Fruit fly (Drosophila melanogaster) whole organism, embryonic: ENCODE measurements around the gene CG15643.

Source experiments
- ATbp ChIP-seq: fragments of 200-800 bp; sonication (Bioruptor generic); optimal IDR thresholded peaks from 2 replicates; lab custom pipeline; 2017; ENCODE audit warnings: missing biosample characterization, mild to moderate bottlenecking, missing genetic modification characterization, missing genetic modification reagents
- Abd-B ChIP-seq: fragments of 200-800 bp; sonication (Bioruptor generic); optimal IDR thresholded peaks from 2 replicates; lab custom pipeline; 2018; ENCODE audit warnings: missing biosample characterization, mild to moderate bottlenecking, missing genetic modification characterization, moderate library complexity
- Bdp1 ChIP-seq: fragments of 200-800 bp; sonication (Bioruptor generic); optimal IDR thresholded peaks from 3 replicates; lab custom pipeline; 2016; ENCODE audit warnings: missing biosample characterization, missing genetic modification characterization
- CG10543 ChIP-seq: fragments of 200-800 bp; sonication (Bioruptor generic); optimal IDR thresholded peaks from 3 replicates; lab custom pipeline; 2017; ENCODE audit warnings: missing biosample characterization, mild to moderate bottlenecking, missing genetic modification characterization, moderate library complexity
- CG11093 ChIP-seq: fragments of 200-800 bp; sonication (Bioruptor generic); IDR thresholded peaks from 3 replicates; pipeline ENCODE4 v1.3.6; 2022; ENCODE audit warnings: missing biosample characterization, missing genetic modification characterization
- CG11696 ChIP-seq: fragments of 200-800 bp; sonication (Bioruptor generic); IDR thresholded peaks from 2 replicates; pipeline ENCODE4 v1.3.6; 2022; ENCODE audit warnings: missing biosample characterization, missing genetic modification characterization
- CG12104 ChIP-seq: fragments of 200-800 bp; sonication (Bioruptor generic); optimal IDR thresholded peaks from 3 replicates; lab custom pipeline; 2016; ENCODE audit warnings: missing biosample characterization, missing genetic modification characterization
- CG13894 ChIP-seq: fragments of 200-800 bp; sonication (Bioruptor generic); optimal IDR thresholded peaks from 3 replicates; lab custom pipeline; 2018; ENCODE audit warnings: missing biosample characterization, mild to moderate bottlenecking, missing genetic modification characterization, moderate library complexity
- CG15514 ChIP-seq: fragments of 200-800 bp; sonication (Bioruptor generic); optimal IDR thresholded peaks from 3 replicates; lab custom pipeline; 2017; ENCODE audit warnings: missing biosample characterization, missing genetic modification characterization, mild to moderate bottlenecking, moderate library complexity, missing genetic modification reagents
- CG15601 ChIP-seq: fragments of 200-800 bp; sonication (Bioruptor generic); optimal IDR thresholded peaks from 3 replicates; lab custom pipeline; 2019; ENCODE audit warnings: missing biosample characterization, mild to moderate bottlenecking, missing genetic modification characterization, moderate library complexity
- CG17385 ChIP-seq: fragments of 200-800 bp; sonication (Bioruptor generic); optimal IDR thresholded peaks from 3 replicates; lab custom pipeline; 2018; ENCODE audit warnings: missing biosample characterization, mild to moderate bottlenecking, missing genetic modification characterization
- CG17829 ChIP-seq: fragments of 200-800 bp; optimal IDR thresholded peaks from 2 replicates; lab custom pipeline; 2019; ENCODE audit warnings: missing biosample characterization, mild to moderate bottlenecking, missing genetic modification characterization, moderate library complexity
- CG30403 ChIP-seq: fragments of 200-800 bp; sonication (Bioruptor generic); optimal IDR thresholded peaks from 3 replicates; lab custom pipeline; 2016; ENCODE audit warnings: missing biosample characterization, missing genetic modification characterization
- CG3065 ChIP-seq: fragments of 200-800 bp; sonication (Bioruptor generic); optimal IDR thresholded peaks from 2 replicates; lab custom pipeline; 2016; ENCODE audit warnings: missing biosample characterization, missing genetic modification characterization
- CG31441 ChIP-seq: fragments of 200-800 bp; sonication (Bioruptor generic); IDR thresholded peaks from 2 replicates; pipeline ENCODE4 v1.3.6; 2022; ENCODE audit warnings: missing biosample characterization, missing genetic modification characterization
- CG32772 ChIP-seq: fragments of 200-800 bp; sonication (Bioruptor generic); IDR thresholded peaks from 2 replicates; pipeline ENCODE4 v1.3.6; 2022; ENCODE audit warnings: missing biosample characterization, missing genetic modification characterization
- CG34376 ChIP-seq: fragments of 200-800 bp; sonication (Bioruptor generic); optimal IDR thresholded peaks from 2 replicates; lab custom pipeline; 2018; ENCODE audit warnings: missing biosample characterization, mild to moderate bottlenecking, missing genetic modification characterization
- CG3838 ChIP-seq: fragments of 200-800 bp; sonication (Bioruptor generic); optimal IDR thresholded peaks from 3 replicates; lab custom pipeline; 2016; ENCODE audit warnings: missing biosample characterization, missing genetic modification characterization
- CG3995 ChIP-seq: fragments of 200-800 bp; sonication (Bioruptor generic); optimal IDR thresholded peaks from 3 replicates; lab custom pipeline; 2016; ENCODE audit warnings: missing biosample characterization, missing genetic modification characterization
- CG4820 ChIP-seq: fragments of 200-800 bp; sonication (Bioruptor generic); optimal IDR thresholded peaks from 3 replicates; lab custom pipeline; 2016; ENCODE audit warnings: missing biosample characterization, missing genetic modification characterization
- CG8089 ChIP-seq: fragments of 200-800 bp; sonication (Bioruptor generic); optimal IDR thresholded peaks from 3 replicates; lab custom pipeline; 2016; ENCODE audit warnings: missing biosample characterization, missing genetic modification characterization
- CG8924 ChIP-seq: fragments of 200-800 bp; optimal IDR thresholded peaks from 3 replicates; lab custom pipeline; 2019; ENCODE audit warnings: missing biosample characterization, mild to moderate bottlenecking, missing genetic modification characterization, moderate library complexity
- CG9797 ChIP-seq: fragments of 200-800 bp; sonication (Bioruptor generic); optimal IDR thresholded peaks from 3 replicates; lab custom pipeline; 2018; ENCODE audit warnings: missing biosample characterization, mild to moderate bottlenecking, missing genetic modification characterization
- Dek ChIP-seq: fragments of 200-800 bp; sonication (Bioruptor generic); optimal IDR thresholded peaks from 3 replicates; lab custom pipeline; 2019; ENCODE audit warnings: missing biosample characterization, mild to moderate bottlenecking, missing genetic modification characterization, moderate library complexity
- Doc2 ChIP-seq: fragments of 200-800 bp; sonication (Bioruptor generic); IDR thresholded peaks from 2 replicates; pipeline ENCODE4 v1.3.6; 2022; ENCODE audit warnings: missing biosample characterization, missing genetic modification characterization
- Elba2 ChIP-seq: fragments of 200-800 bp; sonication (Bioruptor generic); optimal IDR thresholded peaks from 3 replicates; lab custom pipeline; 2016; ENCODE audit warnings: missing biosample characterization, missing genetic modification characterization
- HLHmδ ChIP-seq: fragments of 200-800 bp; sonication (Bioruptor generic); optimal IDR thresholded peaks from 2 replicates; lab custom pipeline; 2018; ENCODE audit warnings: missing biosample characterization, mild to moderate bottlenecking, missing genetic modification characterization, moderate library complexity
- HmgD ChIP-seq: fragments of 200-800 bp; sonication (Bioruptor generic); optimal IDR thresholded peaks from 3 replicates; lab custom pipeline; 2016; ENCODE audit warnings: missing biosample characterization, missing genetic modification characterization
- Hmr ChIP-seq: fragments of 200-800 bp; sonication (Bioruptor generic); optimal IDR thresholded peaks from 3 replicates; lab custom pipeline; 2017; ENCODE audit warnings: mild to moderate bottlenecking, missing biosample characterization, missing genetic modification reagents, missing genetic modification characterization
- MTF-1 ChIP-seq: fragments of 200-800 bp; sonication (Bioruptor generic); optimal IDR thresholded peaks from 2 replicates; lab custom pipeline; 2018; ENCODE audit warnings: missing biosample characterization, mild to moderate bottlenecking, missing genetic modification characterization, borderline replicate concordance
- Six4 ChIP-seq: fragments of 200-800 bp; sonication (Bioruptor generic); optimal IDR thresholded peaks from 2 replicates; lab custom pipeline; 2016; ENCODE audit warnings: missing biosample characterization, missing genetic modification characterization
- YL-1 ChIP-seq: fragments of 200-800 bp; sonication (Bioruptor generic); optimal IDR thresholded peaks from 3 replicates; lab custom pipeline; 2017; ENCODE audit warnings: missing biosample characterization, mild to moderate bottlenecking, missing genetic modification characterization
- ato ChIP-seq: fragments of 200-800 bp; sonication (Bioruptor generic); IDR thresholded peaks from 2 replicates; pipeline ENCODE4 v1.3.6; 2022; ENCODE audit warnings: missing biosample characterization, missing genetic modification characterization; ENCODE audit not compliant: partially characterized antibody
- btn ChIP-seq: fragments of 200-800 bp; sonication (Bioruptor generic); optimal IDR thresholded peaks from 2 replicates; lab custom pipeline; 2016; ENCODE audit warnings: missing biosample characterization, missing genetic modification characterization
- cas ChIP-seq: fragments of 200-800 bp; sonication (Bioruptor generic); IDR thresholded peaks from 2 replicates; pipeline ENCODE4 v1.3.6; 2022; ENCODE audit warnings: missing biosample characterization, missing genetic modification characterization
- cato ChIP-seq: fragments of 200-800 bp; sonication (Bioruptor generic); optimal IDR thresholded peaks from 2 replicates; lab custom pipeline; 2016; ENCODE audit warnings: missing biosample characterization, missing genetic modification characterization, borderline replicate concordance
- eyg ChIP-seq: fragments of 200-800 bp; sonication (Bioruptor generic); optimal IDR thresholded peaks from 3 replicates; lab custom pipeline; 2016; ENCODE audit warnings: missing biosample characterization, missing genetic modification characterization
- gcm ChIP-seq: fragments of 200-800 bp; sonication (Bioruptor generic); optimal IDR thresholded peaks from 2 replicates; lab custom pipeline; 2019; ENCODE audit warnings: missing biosample characterization, mild to moderate bottlenecking, missing genetic modification characterization, moderate library complexity
- hth ChIP-seq: fragments of >200 bp; optimal IDR thresholded peaks from 2 replicates; lab custom pipeline; 2017; ENCODE audit warnings: inconsistent platforms
- lmd ChIP-seq: fragments of 200-800 bp; sonication (Bioruptor generic); IDR thresholded peaks from 2 replicates; pipeline ENCODE4 v1.3.6; 2022; ENCODE audit warnings: missing biosample characterization, missing genetic modification characterization
- nau ChIP-seq: fragments of 200-800 bp; sonication (Bioruptor generic); optimal IDR thresholded peaks from 3 replicates; lab custom pipeline; 2017; ENCODE audit warnings: missing biosample characterization, mild to moderate bottlenecking, missing genetic modification characterization, missing genetic modification reagents
- onecut ChIP-seq: fragments of 200-800 bp; sonication (Bioruptor generic); IDR thresholded peaks from 2 replicates; pipeline ENCODE4 v1.3.6; 2022; ENCODE audit warnings: missing biosample characterization, missing genetic modification characterization
- p53 ChIP-seq: fragments of 200-800 bp; sonication (Bioruptor generic); optimal IDR thresholded peaks from 2 replicates; lab custom pipeline; 2016; ENCODE audit warnings: missing biosample characterization, missing genetic modification characterization
- pzg ChIP-seq: fragments of 200-800 bp; sonication (Bioruptor generic); optimal IDR thresholded peaks from 3 replicates; lab custom pipeline; 2018; ENCODE audit warnings: missing biosample characterization, mild to moderate bottlenecking, missing genetic modification characterization, moderate library complexity
- repo ChIP-seq: fragments of 200-800 bp; sonication (Bioruptor generic); optimal IDR thresholded peaks from 2 replicates; lab custom pipeline; 2016; ENCODE audit warnings: missing biosample characterization, missing genetic modification characterization
- salm ChIP-seq: fragments of 200-800 bp; sonication (Bioruptor generic); optimal IDR thresholded peaks from 2 replicates; lab custom pipeline; 2018; ENCODE audit warnings: missing biosample characterization, mild to moderate bottlenecking, missing genetic modification characterization
- sim ChIP-seq: fragments of 200-800 bp; sonication (Bioruptor generic); IDR thresholded peaks from 2 replicates; pipeline ENCODE4 v1.3.6; 2022; ENCODE audit warnings: missing biosample characterization, missing genetic modification characterization
- slbo ChIP-seq: fragments of 200-800 bp; sonication (Bioruptor generic); IDR thresholded peaks from 2 replicates; pipeline ENCODE4 v1.3.6; 2022; ENCODE audit warnings: missing biosample characterization, missing genetic modification characterization
- trh ChIP-seq: fragments of 200-800 bp; sonication (Bioruptor generic); optimal IDR thresholded peaks from 2 replicates; lab custom pipeline; 2016; ENCODE audit warnings: missing biosample characterization, missing genetic modification characterization
- twi ChIP-seq: fragments of 200-800 bp; optimal IDR thresholded peaks from 2 replicates; lab custom pipeline; 2019; ENCODE audit warnings: missing biosample characterization, mild to moderate bottlenecking, missing genetic modification characterization, moderate library complexity
- unpg ChIP-seq: fragments of 200-800 bp; sonication (Bioruptor generic); optimal IDR thresholded peaks from 3 replicates; lab custom pipeline; 2018; ENCODE audit warnings: missing biosample characterization, mild to moderate bottlenecking, missing genetic modification characterization, moderate library complexity
- zfh2 ChIP-seq: fragments of 200-800 bp; sonication (Bioruptor generic); optimal IDR thresholded peaks from 2 replicates; lab custom pipeline; 2016; ENCODE audit warnings: missing biosample characterization, missing genetic modification characterization

CG15643 gene

dm6 chrX:15582853-15583252 is 10.9 kb upstream of the CG15643 start, which contains the start of the genes CG9215 and CG8097:
TSS of gene CG9215 (minus strand) at chrX:15582874.
TSS of gene CG8097 (plus strand) at chrX:15583159.
- TF ChIP-seq trh (GFP tag; lab: Kevin White, UChicago) (no peak), Hmr (GFP tag; lab: Kevin White, UChicago) (no peak), gcm (no peak), ato (peak; percentile 70), lmd (GFP tag; lab: Robert Waterston, UW) (peak; percentile 22; the same call in 1 of the 2 replicates), repo (GFP tag; lab: Kevin White, UChicago) (no peak), zfh2 (peak; percentile 54), CG17829 (tag; lab: Kevin White, UChicago) (peak; percentile 55), CG34376 (GFP tag; lab: Kevin White, UChicago) (peak; percentile 27), p53 (GFP tag; lab: Kevin White, UChicago) (no peak), HLHmδ (GFP tag; lab: Kevin White, UChicago) (no peak), CG30403 (GFP tag; lab: Kevin White, UChicago) (peak; percentile 54), eyg (no peak), CG10543 (peak; percentile 37), unpg (GFP tag; lab: Kevin White, UChicago) (no peak), CG3838 (no peak), CG3995 (GFP tag; lab: Kevin White, UChicago) (peak; percentile 81), CG32772 (GFP tag; lab: Robert Waterston, UW) (no peak), CG4820 (peak; percentile 0), CG8924 (tag; lab: Kevin White, UChicago) (peak; percentile 27), btn (GFP tag; lab: Kevin White, UChicago) (no peak), CG11696 (GFP tag; lab: Robert Waterston, UW) (no peak), nau (GFP tag; lab: Kevin White, UChicago) (no peak), CG13894 (tag; lab: Kevin White, UChicago) (no peak), CG3065 (GFP tag; lab: Kevin White, UChicago) (no peak), CG17385 (no peak), ATbp (GFP tag; lab: Kevin White, UChicago) (no peak), Elba2 (no peak), CG15601 (tag; lab: Kevin White, UChicago) (peak; percentile 21), Dek (tag; lab: Kevin White, UChicago) (no peak), hth (lab: Kevin White, UChicago) (no peak), sim (GFP tag; lab: Robert Waterston, UW) (no peak), slbo (GFP tag; lab: Robert Waterston, UW) (peak; percentile 53; the same call in 1 of the 2 replicates), twi (tag; lab: Kevin White, UChicago) (no peak), CG8089 (GFP tag; lab: Kevin White, UChicago) (no peak), CG12104 (GFP tag; lab: Kevin White, UChicago) (peak; percentile 2), cato (GFP tag; lab: Kevin White, UChicago) (no peak), CG9797 (GFP tag; lab: Kevin White, UChicago) (peak; percentile 31), Bdp1 (GFP tag; lab: Kevin White, UChicago) (no peak), onecut (no peak), CG15514 (peak; percentile 61), Abd-B (GFP tag; lab: Kevin White, UChicago) (peak; percentile 14), HmgD (GFP tag; lab: Kevin White, UChicago) (peak; percentile 14), pzg (GFP tag; lab: Kevin White, UChicago) (peak; percentile 59), salm (tag; lab: Kevin White, UChicago) (no peak), Doc2 (GFP tag; lab: Robert Waterston, UW) (no peak), Six4 (GFP tag; lab: Kevin White, UChicago) (no peak), CG11093 (GFP tag; lab: Robert Waterston, UW) (no peak), MTF-1 (GFP tag; lab: Kevin White, UChicago) (no peak), cas (GFP tag; lab: Robert Waterston, UW) (no peak), CG31441 (GFP tag; lab: Robert Waterston, UW) (no peak), YL-1 (GFP tag; lab: Kevin White, UChicago) (peak; percentile 64)
